Worm (Caenorhabditis elegans) whole organism, L4/young adult: ENCODE results near the gene W02G9.3.

Experiments
- W03F9.2 ChIP-seq: fragments of 150-350 bp; optimal IDR thresholded peaks from 2 replicates; lab custom pipeline; 2014; ENCODE audit warnings: missing biosample characterization, missing genetic modification characterization
- dao-5 ChIP-seq: sonication (generic microtip); optimal IDR thresholded peaks from 2 replicates; lab custom pipeline; 2016; ENCODE audit warnings: missing genotype, missing genetic modification characterization, moderate library complexity, missing compliant biosample characterization
- him-1 ChIP-seq: sonication (generic microtip); optimal IDR thresholded peaks from 2 replicates; lab custom pipeline; 2016; ENCODE audit warnings: missing genotype, missing genetic modification reagents, missing genetic modification characterization, missing compliant biosample characterization

- TF ChIP-seq him-1: no peak
- no peak for TF ChIP-seq W03F9.2 (tag; lab: Kevin White, UChicago)
- no peak for TF ChIP-seq dao-5 (tag; lab: Kevin White, UChicago)
These were observed 49.0 kb upstream of the W02G9.3 start for ce11 chrV:2623765-2624164.
